Worm (Caenorhabditis elegans): ENCODE data around the gene crb-3.

Gene crb-3

ce11 chrX:9246625-9247024 is 43.1 kb downstream of the crb-3 start:
- TF ChIP-seq hmbx-1 (tag; optimal IDR thresholded peaks at IDR 0.05) (no peak), tra-4 (tag; optimal IDR thresholded peaks at IDR 0.05) (no peak), tbx-11 (GFP tag; IDR thresholded peaks at IDR 0.05) (no peak), sea-1 (GFP tag; conservative IDR thresholded peaks at IDR 0.05) (no peak), tbx-37 (GFP tag; conservative IDR thresholded peaks at IDR 0.05) (no peak), F13C5.2 (tag; optimal IDR thresholded peaks at IDR 0.05) (no peak), scrt-1 (GFP tag; IDR thresholded peaks at IDR 0.05) (no peak), ets-7 (tag; optimal IDR thresholded peaks at IDR 0.05) (no peak), flt-1 (GFP tag; IDR thresholded peaks at IDR 0.05) (no peak), B0310.2 (tag; optimal IDR thresholded peaks at IDR 0.05) (no peak), ceh-36 (tag; optimal IDR thresholded peaks at IDR 0.05) (no peak)

DNA sequence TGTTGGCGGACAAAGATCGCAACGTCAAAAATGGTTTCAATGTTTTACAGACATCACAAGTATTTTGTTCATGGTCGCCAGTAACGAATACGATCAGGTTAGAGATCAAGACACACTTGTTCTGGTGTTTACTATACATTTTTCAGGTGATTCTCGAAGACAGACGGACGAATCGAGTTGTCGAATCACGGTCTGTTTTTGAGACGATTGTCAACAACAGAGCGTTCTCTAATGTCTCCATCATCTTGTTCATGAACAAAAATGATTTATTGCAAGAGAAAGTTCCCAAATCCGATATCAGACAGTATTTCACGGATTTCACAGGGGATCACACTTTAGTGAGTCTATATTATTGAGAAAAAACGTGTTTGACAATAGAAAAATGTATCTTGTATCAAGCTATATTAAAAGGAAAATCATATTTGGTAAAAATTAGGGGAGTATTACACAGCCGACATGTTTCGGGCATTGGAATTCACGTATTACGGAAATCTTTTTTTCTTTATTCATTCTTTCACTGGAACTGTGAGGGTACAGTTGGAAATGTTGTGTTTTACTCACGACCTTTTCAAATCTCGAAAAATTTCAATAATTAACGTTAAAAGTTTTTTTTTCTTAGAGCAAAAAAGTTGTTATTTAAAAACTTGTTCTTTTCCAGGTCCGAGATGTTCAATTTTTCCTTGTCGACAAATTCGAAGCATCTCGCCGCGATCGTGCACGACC is 44.7 kb downstream of the crb-3 start:
- TF ChIP-seq hnd-1 (tag; optimal IDR thresholded peaks at IDR 0.05) (no peak), sea-1 (GFP tag; conservative IDR thresholded peaks at IDR 0.05) (no peak), ets-7 (tag; optimal IDR thresholded peaks at IDR 0.05) (no peak), tbx-11 (GFP tag; IDR thresholded peaks at IDR 0.05) (no peak), B0310.2 (tag; optimal IDR thresholded peaks at IDR 0.05) (no peak), scrt-1 (GFP tag; IDR thresholded peaks at IDR 0.05) (no peak), flt-1 (GFP tag; IDR thresholded peaks at IDR 0.05) (no peak), tra-4 (tag; optimal IDR thresholded peaks at IDR 0.05) (no peak), ceh-13 (GFP tag; optimal IDR thresholded peaks at IDR 0.05) (no peak), hmbx-1 (tag; optimal IDR thresholded peaks at IDR 0.05) (no peak), F13C5.2 (tag; optimal IDR thresholded peaks at IDR 0.05) (no peak), hmg-4 (GFP tag; optimal IDR thresholded peaks at IDR 0.05) (no peak), ceh-36 (tag; optimal IDR thresholded peaks at IDR 0.05) (no peak)

DNA sequence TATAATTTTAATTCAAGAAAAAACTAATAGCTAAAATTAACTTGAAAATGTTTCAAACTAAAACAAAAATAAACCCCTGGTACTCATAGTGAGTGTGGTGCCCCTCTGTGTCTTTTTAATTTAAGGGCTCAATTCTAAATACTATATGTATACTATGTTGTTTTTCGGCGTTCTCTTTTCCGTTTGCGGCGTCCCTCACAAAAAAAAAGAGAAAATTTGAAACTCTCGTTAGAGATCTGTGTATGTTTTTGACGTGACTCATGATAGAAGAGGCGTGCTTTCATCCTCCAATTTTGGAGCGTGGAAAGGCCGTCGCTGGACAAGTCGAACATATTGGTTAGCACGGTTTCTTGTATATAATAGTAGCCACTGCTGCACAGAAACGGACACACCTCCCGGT is 47.9 kb downstream of the crb-3 start, which contains the start of gene pes-8:
Gene pes-8, plus strand, starts transcription at position 301 of the 400 bp plus-strand sequence.
- no peak for TF ChIP-seq hmg-4 (GFP tag; optimal IDR thresholded peaks at IDR 0.05)
- TF ChIP-seq hmbx-1 (tag; optimal IDR thresholded peaks at IDR 0.05) = no peak
- no peak for TF ChIP-seq B0310.2 (tag; optimal IDR thresholded peaks at IDR 0.05)
- TF ChIP-seq sea-1 (GFP tag; conservative IDR thresholded peaks at IDR 0.05) = no peak
- TF ChIP-seq ets-7 (tag; optimal IDR thresholded peaks at IDR 0.05) = no peak
- TF ChIP-seq tbx-37 (GFP tag; conservative IDR thresholded peaks at IDR 0.05) = no peak
- no peak for TF ChIP-seq flt-1 (GFP tag; IDR thresholded peaks at IDR 0.05)
- no peak for TF ChIP-seq hnd-1 (tag; optimal IDR thresholded peaks at IDR 0.05)
- TF ChIP-seq ceh-13 (GFP tag; optimal IDR thresholded peaks at IDR 0.05) = no peak
- no peak for TF ChIP-seq F13C5.2 (tag; optimal IDR thresholded peaks at IDR 0.05)
- no peak for TF ChIP-seq tbx-11 (GFP tag; IDR thresholded peaks at IDR 0.05)
- no peak for TF ChIP-seq ama-1 (optimal IDR thresholded peaks at IDR 0.05)
- no peak for TF ChIP-seq aly-1 (tag; optimal IDR thresholded peaks at IDR 0.05)
- TF ChIP-seq tra-4 (tag; optimal IDR thresholded peaks at IDR 0.05) = no peak
- TF ChIP-seq pes-1 (GFP tag; IDR thresholded peaks at IDR 0.05) = no peak
- no peak for TF ChIP-seq ceh-36 (tag; optimal IDR thresholded peaks at IDR 0.05)
- TF ChIP-seq scrt-1 (GFP tag; IDR thresholded peaks at IDR 0.05) = no peak

DNA sequence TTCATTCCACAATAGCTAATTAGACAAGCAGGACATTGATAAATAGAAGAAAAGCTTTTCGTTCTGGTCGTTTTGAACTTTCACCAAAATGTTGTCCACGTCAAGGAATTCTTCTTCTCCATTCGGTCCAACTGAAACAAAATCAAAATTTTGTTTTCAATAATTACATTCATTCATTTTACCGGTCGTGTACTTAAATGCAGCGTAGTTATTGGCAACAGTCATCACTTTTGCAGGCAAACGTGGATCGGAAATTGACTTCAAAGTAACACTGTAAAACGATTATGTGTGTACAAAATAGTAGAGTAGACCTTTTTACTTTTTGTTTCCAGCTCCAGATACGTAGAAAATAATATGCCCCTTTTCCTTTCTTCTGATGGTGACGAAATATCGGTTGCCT is 52.4 kb downstream of the crb-3 start:
- TF ChIP-seq B0310.2 (tag; optimal IDR thresholded peaks at IDR 0.05) (no peak), aly-1 (tag; optimal IDR thresholded peaks at IDR 0.05) (no peak), tbx-11 (GFP tag; IDR thresholded peaks at IDR 0.05) (no peak), ceh-13 (GFP tag; optimal IDR thresholded peaks at IDR 0.05) (no peak), tra-4 (tag; optimal IDR thresholded peaks at IDR 0.05) (no peak), F13C5.2 (tag; optimal IDR thresholded peaks at IDR 0.05) (no peak), scrt-1 (GFP tag; IDR thresholded peaks at IDR 0.05) (no peak), hmg-4 (GFP tag; optimal IDR thresholded peaks at IDR 0.05) (no peak), ceh-36 (tag; optimal IDR thresholded peaks at IDR 0.05) (no peak), hnd-1 (tag; optimal IDR thresholded peaks at IDR 0.05) (no peak)

ce11 chrX:9259552-9259951 is 56.0 kb downstream of the crb-3 start, which contains the start of gene F18G5.1:
TSS of gene F18G5.1 (plus strand) at chrX:9259852.
- TF ChIP-seq tbx-11 (GFP tag; IDR thresholded peaks at IDR 0.05) = no peak
- no peak for TF ChIP-seq pes-1 (GFP tag; IDR thresholded peaks at IDR 0.05)
- TF ChIP-seq flt-1 (GFP tag; IDR thresholded peaks at IDR 0.05) = no peak
- TF ChIP-seq ets-7 (tag; optimal IDR thresholded peaks at IDR 0.05) = no peak
- no peak for TF ChIP-seq B0310.2 (tag; optimal IDR thresholded peaks at IDR 0.05)
- no peak for TF ChIP-seq F13C5.2 (tag; optimal IDR thresholded peaks at IDR 0.05)
- TF ChIP-seq aly-1 (tag; optimal IDR thresholded peaks at IDR 0.05) = no peak
- no peak for TF ChIP-seq ama-1 (optimal IDR thresholded peaks at IDR 0.05)

DNA sequence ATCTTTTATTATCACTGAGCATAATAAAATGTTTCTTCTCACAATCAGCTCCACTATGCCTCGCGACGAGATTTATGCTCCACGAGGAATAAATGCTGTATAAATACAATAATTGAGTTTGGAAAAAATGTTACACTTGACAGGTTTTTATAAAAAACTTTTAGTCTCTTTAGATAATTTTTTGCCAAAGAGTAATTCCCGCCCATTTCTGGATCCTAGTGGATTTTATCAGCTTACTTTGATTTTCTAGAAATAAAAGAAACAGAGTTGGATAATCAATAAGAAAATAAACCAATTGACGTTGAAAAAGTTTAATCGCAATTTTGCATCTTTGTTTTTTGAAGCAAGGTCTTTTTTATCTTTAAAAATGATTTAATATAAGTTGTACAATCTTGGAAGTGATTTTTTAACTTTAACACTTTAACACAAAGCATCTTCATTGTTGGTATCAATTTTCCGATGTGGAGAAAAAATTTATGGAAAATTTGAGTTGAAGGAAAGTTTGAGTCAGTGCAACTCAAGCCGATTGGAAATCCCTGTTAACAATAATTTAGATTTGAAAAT is 58.1 kb downstream of the crb-3 start:
- TF ChIP-seq ama-1 (optimal IDR thresholded peaks at IDR 0.05) (no peak), tbx-37 (GFP tag; conservative IDR thresholded peaks at IDR 0.05) (no peak), F13C5.2 (tag; optimal IDR thresholded peaks at IDR 0.05) (no peak), scrt-1 (GFP tag; IDR thresholded peaks at IDR 0.05) (no peak), B0310.2 (tag; optimal IDR thresholded peaks at IDR 0.05) (no peak), tbx-11 (GFP tag; IDR thresholded peaks at IDR 0.05) (no peak), sea-1 (GFP tag; conservative IDR thresholded peaks at IDR 0.05) (no peak), tra-4 (tag; optimal IDR thresholded peaks at IDR 0.05) (no peak), hmbx-1 (tag; optimal IDR thresholded peaks at IDR 0.05) (no peak)

Measured in whole organism, early embryonic.